Worm (Caenorhabditis elegans): ENCODE measurements around the gene atg-13.
A peak's percentile ranks its signal among the peaks of the same experiment; 100 is the strongest.

The atg-13 gene

ce11 chrIII:8176265-8176664 is 18.3 kb upstream of the atg-13 start, which contains the start of gene C50C3.12:
TSS of gene C50C3.12 (plus strand) at chrIII:8176565.
- TF ChIP-seq cog-1 (tag; optimal IDR thresholded peaks at IDR 0.05) (no peak), tab-1 (GFP tag; IDR thresholded peaks at IDR 0.05) (no peak), ztf-23 (GFP tag; IDR thresholded peaks at IDR 0.05) (no peak), ref-1 (GFP tag; conservative IDR thresholded peaks at IDR 0.05) (no peak), T22C8.4 (GFP tag; IDR thresholded peaks at IDR 0.05) (no peak), flt-1 (GFP tag; IDR thresholded peaks at IDR 0.05) (no peak), ztf-29 (GFP tag; IDR thresholded peaks at IDR 0.05) (no peak), med-1 (GFP tag; optimal IDR thresholded peaks at IDR 0.05; ENCODE audit: insufficient read depth) (no peak), klf-2 (GFP tag; conservative IDR thresholded peaks at IDR 0.05) (no peak)

- no peak for TF ChIP-seq flt-1 (GFP tag; IDR thresholded peaks at IDR 0.05)
- TF ChIP-seq tab-1 (GFP tag; IDR thresholded peaks at IDR 0.05): no peak
- no peak for TF ChIP-seq ref-1 (GFP tag; conservative IDR thresholded peaks at IDR 0.05)
- no peak for TF ChIP-seq klf-2 (GFP tag; conservative IDR thresholded peaks at IDR 0.05)
- TF ChIP-seq ztf-29 (GFP tag; IDR thresholded peaks at IDR 0.05): no peak
- no peak for TF ChIP-seq T22C8.4 (GFP tag; IDR thresholded peaks at IDR 0.05)
- no peak for TF ChIP-seq cog-1 (tag; optimal IDR thresholded peaks at IDR 0.05)
- TF ChIP-seq med-1 (GFP tag; optimal IDR thresholded peaks at IDR 0.05; ENCODE audit: insufficient read depth): no peak
- TF ChIP-seq ztf-23 (GFP tag; IDR thresholded peaks at IDR 0.05): no peak
Observed at ce11 chrIII:8175263-8175662, 17.3 kb upstream of the atg-13 start.

ce11 chrIII:8172609-8173133 is 14.7 kb upstream of the atg-13 start:
- TF ChIP-seq ztf-23 (GFP tag; IDR thresholded peaks at IDR 0.05) (no peak), ref-1 (GFP tag; conservative IDR thresholded peaks at IDR 0.05) (no peak), flt-1 (GFP tag; IDR thresholded peaks at IDR 0.05) (no peak), ztf-29 (GFP tag; IDR thresholded peaks at IDR 0.05) (no peak), med-1 (GFP tag; optimal IDR thresholded peaks at IDR 0.05; ENCODE audit: insufficient read depth) (no peak), T22C8.4 (GFP tag; IDR thresholded peaks at IDR 0.05) (no peak), klf-2 (GFP tag; conservative IDR thresholded peaks at IDR 0.05) (no peak)

- no peak for TF ChIP-seq ztf-23 (GFP tag; IDR thresholded peaks at IDR 0.05)
- TF ChIP-seq ref-1 (GFP tag; conservative IDR thresholded peaks at IDR 0.05): no peak
- TF ChIP-seq flt-1 (GFP tag; IDR thresholded peaks at IDR 0.05): no peak
- TF ChIP-seq med-1 (GFP tag; optimal IDR thresholded peaks at IDR 0.05; ENCODE audit: insufficient read depth): no peak
- no peak for TF ChIP-seq cog-1 (tag; optimal IDR thresholded peaks at IDR 0.05)
- TF ChIP-seq ztf-29 (GFP tag; IDR thresholded peaks at IDR 0.05): no peak
- no peak for TF ChIP-seq klf-2 (GFP tag; conservative IDR thresholded peaks at IDR 0.05)
- TF ChIP-seq tab-1 (GFP tag; IDR thresholded peaks at IDR 0.05): no peak
- TF ChIP-seq T22C8.4 (GFP tag; IDR thresholded peaks at IDR 0.05): no peak
Observed at ce11 chrIII:8164771-8165170, 6.8 kb upstream of the atg-13 start.

- peak; percentile 92 for TF ChIP-seq T22C8.4 (GFP tag; IDR thresholded peaks at IDR 0.05)
- peak; percentile 42 for TF ChIP-seq cog-1 (tag; optimal IDR thresholded peaks at IDR 0.05)
- no peak for TF ChIP-seq tab-1 (GFP tag; IDR thresholded peaks at IDR 0.05)
- TF ChIP-seq flt-1 (GFP tag; IDR thresholded peaks at IDR 0.05): peak; percentile 74
Observed at ce11 chrIII:8163788-8164423, 5.9 kb upstream of the atg-13 start, which contains the start of gene prp-8. TSS of gene prp-8 (plus strand) at chrIII:8164373.

ce11 chrIII:8163283-8163682 is 5.3 kb upstream of the atg-13 start, which contains the start of gene bath-42:
TSS of gene bath-42 (minus strand) at chrIII:8163383.
- TF ChIP-seq flt-1 (GFP tag; IDR thresholded peaks at IDR 0.05) (no peak), tab-1 (GFP tag; IDR thresholded peaks at IDR 0.05) (no peak), med-1 (GFP tag; optimal IDR thresholded peaks at IDR 0.05; ENCODE audit: insufficient read depth) (no peak), ztf-29 (GFP tag; IDR thresholded peaks at IDR 0.05) (no peak), T22C8.4 (GFP tag; IDR thresholded peaks at IDR 0.05) (no peak), ref-1 (GFP tag; conservative IDR thresholded peaks at IDR 0.05) (no peak), cog-1 (tag; optimal IDR thresholded peaks at IDR 0.05) (no peak), ztf-23 (GFP tag; IDR thresholded peaks at IDR 0.05) (no peak), klf-2 (GFP tag; conservative IDR thresholded peaks at IDR 0.05) (no peak)

- TF ChIP-seq klf-2 (GFP tag; conservative IDR thresholded peaks at IDR 0.05): no peak
- TF ChIP-seq ztf-23 (GFP tag; IDR thresholded peaks at IDR 0.05): no peak
- no peak for TF ChIP-seq ztf-29 (GFP tag; IDR thresholded peaks at IDR 0.05)
- no peak for TF ChIP-seq T22C8.4 (GFP tag; IDR thresholded peaks at IDR 0.05)
- TF ChIP-seq tab-1 (GFP tag; IDR thresholded peaks at IDR 0.05): no peak
Observed at ce11 chrIII:8161238-8161637, 3.2 kb upstream of the atg-13 start, which contains the start of gene inpp-5K. TSS of gene inpp-5K (minus strand) at chrIII:8161338.

ce11 chrIII:8155166-8155565 is 2.8 kb downstream of the atg-13 start, which contains the start of gene D2007.1:
TSS of gene D2007.1 (plus strand) at chrIII:8155466.
- TF ChIP-seq ztf-23 (GFP tag; IDR thresholded peaks at IDR 0.05): no peak
- no peak for TF ChIP-seq T22C8.4 (GFP tag; IDR thresholded peaks at IDR 0.05)
- no peak for TF ChIP-seq cog-1 (tag; optimal IDR thresholded peaks at IDR 0.05)
- TF ChIP-seq flt-1 (GFP tag; IDR thresholded peaks at IDR 0.05): no peak
- no peak for TF ChIP-seq med-1 (GFP tag; optimal IDR thresholded peaks at IDR 0.05; ENCODE audit: insufficient read depth)

- TF ChIP-seq ref-1 (GFP tag; conservative IDR thresholded peaks at IDR 0.05) (no peak), med-1 (GFP tag; optimal IDR thresholded peaks at IDR 0.05; ENCODE audit: insufficient read depth) (no peak), tab-1 (GFP tag; IDR thresholded peaks at IDR 0.05) (no peak), cog-1 (tag; optimal IDR thresholded peaks at IDR 0.05) (no peak), ztf-23 (GFP tag; IDR thresholded peaks at IDR 0.05) (no peak), flt-1 (GFP tag; IDR thresholded peaks at IDR 0.05) (no peak), ztf-29 (GFP tag; IDR thresholded peaks at IDR 0.05) (no peak)
Observed at ce11 chrIII:8154423-8154822, 3.6 kb downstream of the atg-13 start.

ce11 chrIII:8148751-8149150 is 9.2 kb downstream of the atg-13 start, which contains the start of gene D2007.2:
TSS of gene D2007.2 (plus strand) at chrIII:8148963.
- TF ChIP-seq T22C8.4 (GFP tag; IDR thresholded peaks at IDR 0.05): no peak
- no peak for TF ChIP-seq ztf-29 (GFP tag; IDR thresholded peaks at IDR 0.05)
- no peak for TF ChIP-seq tab-1 (GFP tag; IDR thresholded peaks at IDR 0.05)
- no peak for TF ChIP-seq cog-1 (tag; optimal IDR thresholded peaks at IDR 0.05)
- no peak for TF ChIP-seq ref-1 (GFP tag; conservative IDR thresholded peaks at IDR 0.05)
- TF ChIP-seq ztf-23 (GFP tag; IDR thresholded peaks at IDR 0.05): no peak
- no peak for TF ChIP-seq med-1 (GFP tag; optimal IDR thresholded peaks at IDR 0.05; ENCODE audit: insufficient read depth)
- no peak for TF ChIP-seq klf-2 (GFP tag; conservative IDR thresholded peaks at IDR 0.05)
- TF ChIP-seq flt-1 (GFP tag; IDR thresholded peaks at IDR 0.05): no peak
